Fruit fly (Drosophila melanogaster): ENCODE data around the gene Naa20B.

DNA sequence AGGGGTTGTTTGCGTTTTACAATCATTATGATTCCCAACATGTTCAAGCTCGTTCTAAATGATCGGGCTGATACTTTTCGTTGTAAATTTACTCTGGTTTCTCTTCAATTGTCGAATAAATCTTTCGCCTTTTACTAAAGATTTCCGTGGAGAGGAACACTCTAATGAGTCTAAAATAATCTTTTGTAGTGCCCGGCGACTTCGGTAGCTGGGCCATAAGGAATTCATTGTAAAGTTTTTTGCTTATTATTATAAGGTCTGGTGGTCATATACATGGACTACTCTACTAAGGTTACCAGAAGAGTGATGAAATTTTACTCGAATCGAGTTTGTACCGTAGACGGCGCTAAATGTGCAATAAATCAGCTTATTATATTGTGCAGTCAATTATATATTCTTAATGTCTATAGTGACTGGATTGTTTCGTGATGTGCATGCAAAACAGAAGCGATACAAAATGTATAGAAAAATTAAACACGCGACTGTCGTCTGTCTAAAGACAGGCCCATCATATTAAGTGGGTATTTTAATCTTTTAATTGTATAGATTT, 12.4 kb upstream of the Naa20B start:
- TF ChIP-seq CG8478 (optimal IDR thresholded peaks at IDR 0.05) = no peak
- no peak for TF ChIP-seq CTCF (optimal IDR thresholded peaks at IDR 0.05)

Measured in S2 (cell line).